Worm (Caenorhabditis elegans): ENCODE results near the gene dnj-5.
A peak's percentile ranks its signal among the peaks of the same experiment; 100 is the strongest.

- TF ChIP-seq pes-1 (GFP tag; IDR thresholded peaks at IDR 0.05) (peak; percentile 56; the same call in 1 of the 2 replicates), ama-1 (optimal IDR thresholded peaks at IDR 0.05) (no peak), flt-1 (GFP tag; IDR thresholded peaks at IDR 0.05) (no peak), sea-1 (GFP tag; conservative IDR thresholded peaks at IDR 0.05) (no peak), tbx-11 (GFP tag; IDR thresholded peaks at IDR 0.05) (no peak), ceh-13 (GFP tag; optimal IDR thresholded peaks at IDR 0.05) (no peak), tbx-37 (GFP tag; conservative IDR thresholded peaks at IDR 0.05) (no peak), hmbx-1 (tag; optimal IDR thresholded peaks at IDR 0.05) (no peak), aly-1 (tag; optimal IDR thresholded peaks at IDR 0.05) (no peak), hnd-1 (tag; optimal IDR thresholded peaks at IDR 0.05) (no peak), ets-7 (tag; optimal IDR thresholded peaks at IDR 0.05) (no peak)
Measured at ce11 chrII:6843680-6844079, 14.4 kb downstream of the dnj-5 start.
